Fruit fly (Drosophila melanogaster) whole organism, prepupa: ENCODE results near the gene nkt.

ENCODE experiments used
- Blimp-1 ChIP-seq: fragments of 200-800 bp; sonication (Bioruptor generic); optimal IDR thresholded peaks from 3 replicates; lab custom pipeline; 2017; ENCODE audit warnings: missing biosample characterization, missing genetic modification characterization, mild to moderate bottlenecking, moderate library complexity, missing genetic modification reagents
- CG10669 ChIP-seq: fragments of 200-800 bp; sonication (Bioruptor generic); optimal IDR thresholded peaks from 3 replicates; lab custom pipeline; 2018; ENCODE audit warnings: missing biosample characterization, mild to moderate bottlenecking, missing genetic modification characterization, moderate library complexity
- CG11294 ChIP-seq: fragments of 200-800 bp; sonication (Bioruptor generic); IDR thresholded peaks from 2 replicates; pipeline ENCODE4 v1.3.6; 2022; ENCODE audit warnings: missing biosample characterization, missing genetic modification characterization
- CG11902 ChIP-seq: fragments of 200-800 bp; sonication (Bioruptor generic); optimal IDR thresholded peaks from 3 replicates; lab custom pipeline; 2016; ENCODE audit warnings: missing biosample characterization, missing genetic modification characterization
- CG15336 ChIP-seq: fragments of 200-800 bp; sonication (Bioruptor generic); IDR thresholded peaks from 2 replicates; pipeline ENCODE4 v1.3.6; 2022; ENCODE audit warnings: missing biosample characterization, missing genetic modification characterization
- CG1621 ChIP-seq: fragments of 200-800 bp; sonication (Bioruptor generic); optimal IDR thresholded peaks from 3 replicates; lab custom pipeline; 2018; ENCODE audit warnings: missing biosample characterization, mild to moderate bottlenecking, missing genetic modification characterization
- CG16779 ChIP-seq: fragments of 200-800 bp; sonication (Bioruptor generic); optimal IDR thresholded peaks from 3 replicates; lab custom pipeline; 2017; ENCODE audit warnings: missing biosample characterization, mild to moderate bottlenecking, missing genetic modification characterization
- CG34406 ChIP-seq: fragments of 200-800 bp; sonication (Bioruptor generic); optimal IDR thresholded peaks from 3 replicates; lab custom pipeline; 2016; ENCODE audit warnings: missing biosample characterization, missing genetic modification characterization
- CG6163 ChIP-seq: fragments of 200-800 bp; sonication (Bioruptor generic); IDR thresholded peaks from 3 replicates; pipeline ENCODE4 v1.3.6; 2022; ENCODE audit warnings: missing biosample characterization, missing genetic modification characterization
- CG6276 ChIP-seq: fragments of 200-800 bp; sonication (Bioruptor generic); optimal IDR thresholded peaks from 2 replicates; lab custom pipeline; 2017; ENCODE audit warnings: missing biosample characterization, mild to moderate bottlenecking, missing genetic modification characterization
- CG7368 ChIP-seq: fragments of 200-800 bp; sonication (Bioruptor generic); optimal IDR thresholded peaks from 3 replicates; lab custom pipeline; 2016; ENCODE audit warnings: missing biosample characterization, missing genetic modification characterization
- CG8119 ChIP-seq: fragments of 200-800 bp; sonication (Bioruptor generic); IDR thresholded peaks from 3 replicates; pipeline ENCODE4 v1.3.6; 2022; ENCODE audit warnings: missing biosample characterization, missing genetic modification characterization
- CG8319 ChIP-seq: fragments of 200-800 bp; sonication (Bioruptor generic); optimal IDR thresholded peaks from 3 replicates; lab custom pipeline; 2016; ENCODE audit warnings: missing biosample characterization, missing genetic modification characterization
- Eip78C ChIP-seq: fragments of 200-800 bp; sonication (Bioruptor generic); peaks from one replicate; lab custom pipeline; 2016; ENCODE audit warnings: missing biosample characterization, missing genetic modification characterization
- Ets21C ChIP-seq: fragments of 200-800 bp; sonication (Bioruptor generic); optimal IDR thresholded peaks from 3 replicates; lab custom pipeline; 2016; ENCODE audit warnings: missing biosample characterization, missing genetic modification characterization
- Hr38 ChIP-seq: sonication (Bioruptor generic); optimal IDR thresholded peaks from 2 replicates; lab custom pipeline; 2016; ENCODE audit warnings: missing biosample characterization, missing genetic modification characterization
- Met ChIP-seq: fragments of 200-800 bp; sonication (Bioruptor generic); optimal IDR thresholded peaks from 3 replicates; lab custom pipeline; 2016; ENCODE audit warnings: missing biosample characterization, missing genetic modification characterization
- Smox ChIP-seq: fragments of 200-800 bp; sonication (Bioruptor generic); optimal IDR thresholded peaks from 3 replicates; lab custom pipeline; 2016; ENCODE audit warnings: missing biosample characterization, missing genetic modification characterization
- Sox102F ChIP-seq: fragments of 200-800 bp; sonication (Bioruptor generic); optimal IDR thresholded peaks from 2 replicates; lab custom pipeline; 2016; ENCODE audit warnings: missing biosample characterization, mild to moderate bottlenecking, missing genetic modification characterization
- Sox15 ChIP-seq: fragments of 200-800 bp; sonication (Bioruptor generic); optimal IDR thresholded peaks from 3 replicates; lab custom pipeline; 2016; ENCODE audit warnings: missing biosample characterization, missing genetic modification characterization
- acj6 ChIP-seq: fragments of 200-800 bp; sonication (Bioruptor generic); optimal IDR thresholded peaks from 3 replicates; lab custom pipeline; 2016; ENCODE audit warnings: missing biosample characterization, missing genetic modification characterization
- cyc ChIP-seq: fragments of 200-800 bp; sonication (Bioruptor generic); optimal IDR thresholded peaks from 3 replicates; lab custom pipeline; 2016; ENCODE audit warnings: missing biosample characterization, missing genetic modification characterization
- dsx ChIP-seq: fragments of 200-800 bp; optimal IDR thresholded peaks from 3 replicates; lab custom pipeline; 2019; ENCODE audit warnings: missing biosample characterization, mild to moderate bottlenecking, missing genetic modification characterization, moderate library complexity; ENCODE audit not compliant: poor library complexity, severe bottlenecking
- eg ChIP-seq: fragments of 200-800 bp; sonication (Bioruptor generic); IDR thresholded peaks from 3 replicates; pipeline ENCODE4 v1.3.6; 2022; ENCODE audit warnings: missing biosample characterization, missing genetic modification characterization
- esn ChIP-seq: fragments of 200-800 bp; sonication (Bioruptor generic); optimal IDR thresholded peaks from 2 replicates; lab custom pipeline; 2016; ENCODE audit warnings: missing biosample characterization, mild to moderate bottlenecking, missing genetic modification characterization, moderate library complexity
- fkh ChIP-seq: fragments of 200-800 bp; sonication (Bioruptor generic); optimal IDR thresholded peaks from 3 replicates; lab custom pipeline; 2017; ENCODE audit warnings: missing biosample characterization, mild to moderate bottlenecking, missing genetic modification characterization, moderate library complexity
- net ChIP-seq: fragments of 200-800 bp; sonication (Bioruptor generic); optimal IDR thresholded peaks from 3 replicates; lab custom pipeline; 2016; ENCODE audit warnings: missing biosample characterization, missing genetic modification characterization
- spab ChIP-seq: fragments of 200-800 bp; sonication (Bioruptor generic); optimal IDR thresholded peaks from 2 replicates; lab custom pipeline; 2017; ENCODE audit warnings: missing biosample characterization, mild to moderate bottlenecking, missing genetic modification characterization, missing genetic modification reagents
- svp ChIP-seq: fragments of 200-800 bp; sonication (Bioruptor generic); peaks from one replicate; lab custom pipeline; 2016; ENCODE audit warnings: missing biosample characterization, missing genetic modification characterization

Gene nkt

dm6 chr3L:11247370-11248255, 46.5 kb downstream of the nkt start (continued):
- TF ChIP-seq spab (no peak), Blimp-1 (GFP tag; lab: Kevin White, UChicago) (no peak), Sox102F (GFP tag; lab: Kevin White, UChicago) (no peak), dsx (peak; percentile 93), Ets21C (GFP tag; lab: Kevin White, UChicago) (no peak), Eip78C (GFP tag; lab: Kevin White, UChicago) (peak; percentile 78), Sox15 (no peak), CG6276 (GFP tag; lab: Kevin White, UChicago) (peak; percentile 48), acj6 (no peak), CG7368 (GFP tag; lab: Kevin White, UChicago) (no peak), CG8119 (GFP tag; lab: Robert Waterston, UW) (peak; percentile 60; the same call in 1 of the 3 replicates), Hr38 (GFP tag; lab: Kevin White, UChicago) (no peak), net (GFP tag; lab: Kevin White, UChicago) (peak; percentile 66), cyc (GFP tag; lab: Kevin White, UChicago) (no peak), CG11294 (no peak), CG11902 (GFP tag; lab: Kevin White, UChicago) (no peak), CG6163 (peak; percentile 86), Smox (GFP tag; lab: Kevin White, UChicago) (peak; percentile 1), CG34406 (no peak), CG8319 (GFP tag; lab: Kevin White, UChicago) (no peak), CG16779 (tag; lab: Kevin White, UChicago) (peak; percentile 74)

- no peak for TF ChIP-seq Hr38 (GFP tag; lab: Kevin White, UChicago)
- TF ChIP-seq esn (GFP tag; lab: Kevin White, UChicago) = peak; percentile 5
- no peak for TF ChIP-seq Sox102F (GFP tag; lab: Kevin White, UChicago)
- TF ChIP-seq eg (GFP tag; lab: Robert Waterston, UW) = 0 out of 3 replicates have a peak, but pooled peaks have one; percentile 14
- peak; percentile 55 for TF ChIP-seq CG6163
- peak; percentile 18 for TF ChIP-seq fkh (GFP tag; lab: Kevin White, UChicago)
- TF ChIP-seq dsx = peak; percentile 14
- TF ChIP-seq Eip78C (GFP tag; lab: Kevin White, UChicago) = peak; percentile 67
- TF ChIP-seq CG15336 (GFP tag; lab: Robert Waterston, UW) = no peak
- peak; percentile 0 for TF ChIP-seq CG10669 (GFP tag; lab: Kevin White, UChicago)
- peak; percentile 35 for TF ChIP-seq svp (GFP tag; lab: Kevin White, UChicago)
- TF ChIP-seq CG1621 (tag; lab: Kevin White, UChicago) = no peak
- TF ChIP-seq Met (GFP tag; lab: Kevin White, UChicago) = peak; percentile 10
These were observed 47.2 kb downstream of the nkt start for dm6 chr3L:11248303-11248702.
